Worm (Caenorhabditis elegans): ENCODE results near the gene col-121.

Gene col-121

ce11 chrIV:9396118-9396517, at the start of gene col-121:
Gene col-121 (minus strand): TSS chrIV:9396218.
- TF ChIP-seq elt-1 (tag; optimal IDR thresholded peaks at IDR 0.05; ENCODE audit: borderline replicate concordance, insufficient read depth) (peak; percentile 87), elt-3 (tag; optimal IDR thresholded peaks at IDR 0.05) (peak; percentile 37), lsy-2 (tag; optimal IDR thresholded peaks at IDR 0.05) (no peak)

DNA sequence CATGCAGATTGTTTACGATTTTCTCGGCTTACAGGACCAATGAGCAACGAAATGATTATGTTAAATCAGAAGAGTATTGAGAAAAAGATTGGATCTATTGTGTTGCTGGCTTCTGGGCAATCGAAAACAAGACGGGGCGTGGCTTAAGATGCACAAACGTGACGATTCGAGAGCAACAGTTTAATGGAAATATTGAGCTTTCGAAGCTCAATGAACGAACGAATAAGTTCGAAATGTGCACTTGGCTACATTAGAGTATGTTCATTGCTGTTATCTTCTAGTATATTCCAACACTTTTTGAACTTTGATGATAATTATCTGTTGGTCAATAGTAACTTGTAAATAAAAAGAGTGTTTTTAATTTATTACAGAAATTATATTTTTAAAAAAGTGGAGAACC, 49.4 kb upstream of the col-121 start, which contains the start of gene hsp-12.3:
Gene hsp-12.3, minus strand, starts transcription at position 101 of the 400 bp plus-strand sequence.
- TF ChIP-seq bed-3 (GFP tag; optimal IDR thresholded peaks at IDR 0.05) (no peak), pha-4 (tag; optimal IDR thresholded peaks at IDR 0.05) (no peak), cnd-1 (tag; optimal IDR thresholded peaks at IDR 0.05) (no peak), mab-5 (tag; optimal IDR thresholded peaks at IDR 0.05) (no peak), unc-39 (tag; optimal IDR thresholded peaks at IDR 0.05) (no peak), nhr-237 (tag; optimal IDR thresholded peaks at IDR 0.05) (no peak)

ce11 chrIV:9444417-9445026, 48.5 kb upstream of the col-121 start:
- TF ChIP-seq zip-8 (tag; optimal IDR thresholded peaks at IDR 0.05) (no peak), ces-1 (GFP tag; optimal IDR thresholded peaks at IDR 0.05) (peak; percentile 84), tbx-8 (GFP tag; optimal IDR thresholded peaks at IDR 0.05) (peak; percentile 33), blmp-1 (tag; optimal IDR thresholded peaks at IDR 0.05) (no peak), elt-1 (tag; optimal IDR thresholded peaks at IDR 0.05; ENCODE audit: borderline replicate concordance, insufficient read depth) (no peak), nhr-28 (tag; optimal IDR thresholded peaks at IDR 0.05) (no peak), bed-3 (GFP tag; optimal IDR thresholded peaks at IDR 0.05) (no peak), sptf-1 (tag; optimal IDR thresholded peaks at IDR 0.05) (peak; percentile 46), ceh-83 (GFP tag; optimal IDR thresholded peaks at IDR 0.05) (no peak), ztf-11 (tag; optimal IDR thresholded peaks at IDR 0.05) (peak; percentile 54), flh-1 (GFP tag; optimal IDR thresholded peaks at IDR 0.05) (no peak), elt-3 (tag; optimal IDR thresholded peaks at IDR 0.05) (peak; percentile 38), lsy-2 (tag; optimal IDR thresholded peaks at IDR 0.05) (peak; percentile 76), snpc-4 (tag; optimal IDR thresholded peaks at IDR 0.05) (no peak), pha-4 (tag; optimal IDR thresholded peaks at IDR 0.05) (peak; percentile 97), mls-2 (tag; optimal IDR thresholded peaks at IDR 0.05) (no peak), cnd-1 (tag; optimal IDR thresholded peaks at IDR 0.05) (peak; percentile 54), ceh-43 (GFP tag; optimal IDR thresholded peaks at IDR 0.05) (no peak), nhr-12 (tag; optimal IDR thresholded peaks at IDR 0.05) (peak; percentile 29), hlh-1 (tag; optimal IDR thresholded peaks at IDR 0.05) (peak; percentile 63), unc-120 (tag; optimal IDR thresholded peaks at IDR 0.05; ENCODE audit: poor library complexity, severe bottlenecking) (peak; percentile 85), drap-1 (GFP tag; optimal IDR thresholded peaks at IDR 0.05) (peak; percentile 66), nhr-76 (tag; optimal IDR thresholded peaks at IDR 0.05) (no peak), ceh-39 (tag; optimal IDR thresholded peaks at IDR 0.05) (peak; percentile 78), nhr-237 (tag; optimal IDR thresholded peaks at IDR 0.05) (peak; percentile 48), unc-62 (GFP tag; optimal IDR thresholded peaks at IDR 0.05) (peak; percentile 38), lin-32 (GFP tag; optimal IDR thresholded peaks at IDR 0.05) (no peak), ham-2 (GFP tag; optimal IDR thresholded peaks at IDR 0.05) (peak; percentile 45), mab-5 (tag; optimal IDR thresholded peaks at IDR 0.05) (no peak), M03D4.4 (tag; optimal IDR thresholded peaks at IDR 0.05) (no peak), lin-13 (tag; optimal IDR thresholded peaks at IDR 0.05) (peak; percentile 94), nhr-2 (tag; optimal IDR thresholded peaks at IDR 0.05) (peak; percentile 41), sem-2 (GFP tag; optimal IDR thresholded peaks at IDR 0.05) (peak; percentile 43), mep-1 (tag; optimal IDR thresholded peaks at IDR 0.05) (peak; percentile 80), unc-39 (tag; optimal IDR thresholded peaks at IDR 0.05) (no peak)

ce11 chrIV:9443940-9444339, 47.9 kb upstream of the col-121 start, which contains the start of gene F38E11.9:
Gene F38E11.9 (minus strand): TSS chrIV:9444040.
- TF ChIP-seq lin-32 (GFP tag; optimal IDR thresholded peaks at IDR 0.05), result no peak
- no peak for TF ChIP-seq ham-2 (GFP tag; optimal IDR thresholded peaks at IDR 0.05)
- no peak for TF ChIP-seq ztf-11 (tag; optimal IDR thresholded peaks at IDR 0.05)
- TF ChIP-seq lin-13 (tag; optimal IDR thresholded peaks at IDR 0.05), result no peak
- no peak for TF ChIP-seq nhr-76 (tag; optimal IDR thresholded peaks at IDR 0.05)
- no peak for TF ChIP-seq pha-4 (tag; optimal IDR thresholded peaks at IDR 0.05)
- TF ChIP-seq bed-3 (GFP tag; optimal IDR thresholded peaks at IDR 0.05), result no peak
- no peak for TF ChIP-seq ceh-83 (GFP tag; optimal IDR thresholded peaks at IDR 0.05)
- TF ChIP-seq sem-2 (GFP tag; optimal IDR thresholded peaks at IDR 0.05), result no peak
- no peak for TF ChIP-seq mab-5 (tag; optimal IDR thresholded peaks at IDR 0.05)
- no peak for TF ChIP-seq nhr-237 (tag; optimal IDR thresholded peaks at IDR 0.05)
- TF ChIP-seq unc-62 (GFP tag; optimal IDR thresholded peaks at IDR 0.05), result no peak
- TF ChIP-seq lsy-2 (tag; optimal IDR thresholded peaks at IDR 0.05), result no peak
- TF ChIP-seq M03D4.4 (tag; optimal IDR thresholded peaks at IDR 0.05), result no peak
- no peak for TF ChIP-seq elt-3 (tag; optimal IDR thresholded peaks at IDR 0.05)
- TF ChIP-seq unc-120 (tag; optimal IDR thresholded peaks at IDR 0.05; ENCODE audit: poor library complexity, severe bottlenecking), result no peak
- TF ChIP-seq cnd-1 (tag; optimal IDR thresholded peaks at IDR 0.05), result no peak
- TF ChIP-seq nhr-2 (tag; optimal IDR thresholded peaks at IDR 0.05), result no peak
- no peak for TF ChIP-seq zip-8 (tag; optimal IDR thresholded peaks at IDR 0.05)

Measured in whole organism, mixed stage, embryonic.